Worm (Caenorhabditis elegans): Measurements from ENCODE around the gene C44B7.11.

The C44B7.11 gene

ce11 chrII:6897507-6897906 lies at the start of gene C44B7.11:
Gene C44B7.11, minus strand, starts transcription at chrII:6897540.
- no peak for TF ChIP-seq unc-62 (GFP tag; optimal IDR thresholded peaks at IDR 0.05)

- no peak for TF ChIP-seq unc-62 (GFP tag; optimal IDR thresholded peaks at IDR 0.05)
Observed at ce11 chrII:6943299-6944051, 46.1 kb upstream of the C44B7.11 start.

- TF ChIP-seq unc-62 (GFP tag; optimal IDR thresholded peaks at IDR 0.05), result no peak
Observed at ce11 chrII:6941520-6941919, 44.2 kb upstream of the C44B7.11 start.

ce11 chrII:6940726-6941230 lies 43.4 kb upstream of the C44B7.11 start:
- no peak for TF ChIP-seq unc-62 (GFP tag; optimal IDR thresholded peaks at IDR 0.05)

ce11 chrII:6939873-6940272 lies 42.5 kb upstream of the C44B7.11 start:
- no peak for TF ChIP-seq unc-62 (GFP tag; optimal IDR thresholded peaks at IDR 0.05)

- TF ChIP-seq unc-62 (GFP tag; optimal IDR thresholded peaks at IDR 0.05), result no peak
Observed at ce11 chrII:6937057-6937456, 39.7 kb upstream of the C44B7.11 start.

ce11 chrII:6936528-6936927 lies 39.2 kb upstream of the C44B7.11 start:
- no peak for TF ChIP-seq unc-62 (GFP tag; optimal IDR thresholded peaks at IDR 0.05)

ce11 chrII:6935975-6936374 lies 38.6 kb upstream of the C44B7.11 start:
- TF ChIP-seq unc-62 (GFP tag; optimal IDR thresholded peaks at IDR 0.05), result no peak

- TF ChIP-seq unc-62 (GFP tag; optimal IDR thresholded peaks at IDR 0.05), result no peak
Observed at ce11 chrII:6934729-6935128, 37.4 kb upstream of the C44B7.11 start.

ce11 chrII:6932978-6933377 lies 35.6 kb upstream of the C44B7.11 start:
- no peak for TF ChIP-seq unc-62 (GFP tag; optimal IDR thresholded peaks at IDR 0.05)

ce11 chrII:6930072-6930471 lies 32.7 kb upstream of the C44B7.11 start:
- TF ChIP-seq unc-62 (GFP tag; optimal IDR thresholded peaks at IDR 0.05), result no peak

- TF ChIP-seq unc-62 (GFP tag; optimal IDR thresholded peaks at IDR 0.05), result no peak
Observed at ce11 chrII:6928416-6928815, 31.1 kb upstream of the C44B7.11 start, which contains the start of gene flcn-1. Gene flcn-1, plus strand, starts transcription at chrII:6928763.

- no peak for TF ChIP-seq unc-62 (GFP tag; optimal IDR thresholded peaks at IDR 0.05)
Observed at ce11 chrII:6927603-6928002, 30.3 kb upstream of the C44B7.11 start, which contains the start of gene F22D3.4. Gene F22D3.4, minus strand, starts transcription at chrII:6927603.

ce11 chrII:6927034-6927433 lies 29.7 kb upstream of the C44B7.11 start:
- TF ChIP-seq unc-62 (GFP tag; optimal IDR thresholded peaks at IDR 0.05), result no peak

- no peak for TF ChIP-seq unc-62 (GFP tag; optimal IDR thresholded peaks at IDR 0.05)
Observed at ce11 chrII:6926488-6926887, 29.1 kb upstream of the C44B7.11 start.

ce11 chrII:6926054-6926453 lies 28.7 kb upstream of the C44B7.11 start:
- TF ChIP-seq unc-62 (GFP tag; optimal IDR thresholded peaks at IDR 0.05), result no peak

- TF ChIP-seq unc-62 (GFP tag; optimal IDR thresholded peaks at IDR 0.05), result no peak
Observed at ce11 chrII:6923792-6924191, 26.5 kb upstream of the C44B7.11 start.

All from whole organism, dauer.